Worm (Caenorhabditis elegans) whole organism, mixed stage, embryonic: ENCODE measurements around the gene sre-28.

ENCODE experiments used
- elt-3 ChIP-seq: fragments of 150-350 bp; optimal IDR thresholded peaks from 2 replicates; lab custom pipeline; 2014; ENCODE audit warnings: missing biosample characterization, missing genetic modification characterization
- hlh-1 ChIP-seq: fragments of 150-350 bp; optimal IDR thresholded peaks from 2 replicates; lab custom pipeline; 2014; ENCODE audit warnings: missing biosample characterization, missing genetic modification reagents, missing genetic modification characterization
- lin-32 ChIP-seq: fragments of 200-800 bp; sonication (Bioruptor generic); optimal IDR thresholded peaks from 2 replicates; lab custom pipeline; 2018; ENCODE audit warnings: mild to moderate bottlenecking, missing genetic modification characterization, missing compliant biosample characterization
- mab-5 ChIP-seq: fragments of 150-350 bp; optimal IDR thresholded peaks from 2 replicates; lab custom pipeline; 2014; ENCODE audit warnings: missing biosample characterization, missing genetic modification characterization
- mep-1 ChIP-seq: fragments of 150-350 bp; optimal IDR thresholded peaks from 2 replicates; lab custom pipeline; 2017; ENCODE audit warnings: missing biosample characterization, missing genetic modification reagents, missing genetic modification characterization, inconsistent platforms
- nhr-12 ChIP-seq: fragments of 150-350 bp; optimal IDR thresholded peaks from 2 replicates; lab custom pipeline; 2014; ENCODE audit warnings: missing biosample characterization, missing genetic modification characterization
- nhr-28 ChIP-seq: fragments of 150-350 bp; optimal IDR thresholded peaks from 2 replicates; lab custom pipeline; 2014; ENCODE audit warnings: missing biosample characterization, missing genetic modification characterization
- nhr-76 ChIP-seq: sonication (generic microtip); optimal IDR thresholded peaks from 2 replicates; lab custom pipeline; 2017; ENCODE audit warnings: missing biosample characterization, missing genetic modification characterization
- pha-4 ChIP-seq: fragments of 150-350 bp; optimal IDR thresholded peaks from 2 replicates; lab custom pipeline; 2018; ENCODE audit warnings: missing biosample characterization, missing genetic modification reagents, missing genetic modification characterization
- unc-62 ChIP-seq: fragments of 150-350 bp; optimal IDR thresholded peaks from 2 replicates; lab custom pipeline; 2014; ENCODE audit warnings: missing biosample characterization, missing genetic modification reagents, missing genetic modification characterization

DNA sequence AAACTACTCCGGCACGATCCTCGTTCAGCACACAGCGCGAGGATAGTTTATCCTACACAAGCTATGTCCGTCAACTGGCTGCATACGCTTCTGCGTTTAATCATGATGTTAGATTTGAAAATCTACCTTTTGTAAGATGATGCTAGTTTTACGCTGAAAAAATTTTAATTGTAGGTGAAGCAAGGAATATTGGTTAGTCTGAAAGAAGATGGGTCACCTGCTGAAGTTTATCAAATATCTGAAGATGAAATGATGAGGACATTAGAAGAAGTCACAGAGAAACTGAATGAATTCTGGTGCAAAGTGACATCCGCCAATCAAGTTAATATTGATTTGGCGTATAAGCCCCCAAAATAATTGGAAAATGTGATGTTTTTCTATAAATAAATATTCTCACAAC is 39.3 kb downstream of the sre-28 start:
- TF ChIP-seq pha-4 (tag; lab: Kevin White, UChicago) (no peak), elt-3 (tag; lab: Kevin White, UChicago) (no peak), mep-1 (no peak), nhr-12 (tag; lab: Kevin White, UChicago) (no peak), hlh-1 (no peak), mab-5 (no peak), nhr-76 (tag; lab: Kevin White, UChicago) (no peak), nhr-28 (tag; lab: Kevin White, UChicago) (no peak), lin-32 (no peak), unc-62 (GFP tag; lab: Kevin White, UChicago) (no peak)
